Worm (Caenorhabditis elegans): ENCODE data around the gene sup-1.
"Not testable (repeated sequence)": the region's sequence is repeated elsewhere in the genome, so short reads cannot be mapped to it uniquely, and the experiment has no call there.

The sup-1 gene

DNA sequence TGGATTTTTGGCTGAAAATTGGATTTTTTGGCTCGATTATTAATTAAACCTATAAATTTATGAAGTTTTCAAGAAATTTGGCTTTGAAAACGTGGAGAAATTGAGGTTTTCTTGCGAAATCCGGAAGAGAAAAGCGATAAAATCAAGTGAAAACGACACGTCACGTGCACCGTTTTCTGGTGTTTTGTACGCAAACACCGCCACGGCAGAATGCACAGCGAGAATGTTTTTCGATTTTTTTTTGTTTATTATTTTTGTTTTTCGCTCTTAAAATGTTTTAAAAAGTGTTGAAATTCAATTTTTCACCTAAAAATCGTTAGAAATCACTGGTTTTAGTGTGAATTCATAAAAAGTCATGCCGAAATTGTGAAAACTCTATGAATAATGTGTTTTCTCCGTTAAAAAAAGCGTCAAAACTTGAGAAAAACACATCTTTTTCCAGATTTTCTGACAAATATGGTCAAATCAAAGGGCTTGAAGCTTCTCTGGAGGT, 37.1 kb upstream of the sup-1 start, which contains the start of gene immp-1:
Gene immp-1 (plus strand): TSS at position 443 of the 493 bp plus-strand sequence.
- peak; percentile 93 for TF ChIP-seq hlh-30 (tag; optimal IDR thresholded peaks at IDR 0.05; ENCODE audit: insufficient read depth)
- no peak for TF ChIP-seq hlh-6 (tag; optimal IDR thresholded peaks at IDR 0.05)
- no peak for TF ChIP-seq K09A11.1 (tag; optimal IDR thresholded peaks at IDR 0.05; ENCODE audit: insufficient read depth)
- TF ChIP-seq pag-3 (tag; optimal IDR thresholded peaks at IDR 0.05; ENCODE audit: borderline replicate concordance): no peak
- TF ChIP-seq nfya-1 (tag; optimal IDR thresholded peaks at IDR 0.05): peak; percentile 8
- TF ChIP-seq unc-3 (GFP tag; conservative IDR thresholded peaks at IDR 0.05): no peak
- TF ChIP-seq unc-3 (tag; optimal IDR thresholded peaks at IDR 0.05): no peak

DNA sequence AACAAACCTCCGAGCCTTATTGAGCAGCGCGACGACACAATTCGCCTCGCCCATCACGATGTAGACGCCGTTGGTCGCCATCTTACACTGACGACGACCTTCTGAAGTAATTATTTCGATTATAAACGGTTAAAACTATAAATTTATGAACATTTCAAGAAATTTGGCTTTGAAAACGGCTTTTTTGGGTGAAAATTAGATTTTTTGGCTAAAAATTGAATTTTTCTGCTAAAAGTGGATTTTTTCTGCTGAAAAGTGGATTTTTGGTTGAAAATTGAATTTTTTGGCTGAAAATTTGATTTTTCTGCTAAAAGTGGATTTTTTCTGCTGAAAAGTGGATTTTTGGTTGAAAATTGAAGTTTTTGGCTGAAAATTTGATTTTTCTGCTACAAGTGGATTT, 36.2 kb upstream of the sup-1 start, which contains the start of gene gbf-1:
Gene gbf-1 (minus strand): TSS at position 101 of the 400 bp plus-strand sequence.
- TF ChIP-seq pha-2 (tag; optimal IDR thresholded peaks at IDR 0.05); dmd-4 (tag; optimal IDR thresholded peaks at IDR 0.05; ENCODE audit: borderline replicate concordance); nhr-11 (tag; optimal IDR thresholded peaks at IDR 0.05): not testable (repeated sequence)

DNA sequence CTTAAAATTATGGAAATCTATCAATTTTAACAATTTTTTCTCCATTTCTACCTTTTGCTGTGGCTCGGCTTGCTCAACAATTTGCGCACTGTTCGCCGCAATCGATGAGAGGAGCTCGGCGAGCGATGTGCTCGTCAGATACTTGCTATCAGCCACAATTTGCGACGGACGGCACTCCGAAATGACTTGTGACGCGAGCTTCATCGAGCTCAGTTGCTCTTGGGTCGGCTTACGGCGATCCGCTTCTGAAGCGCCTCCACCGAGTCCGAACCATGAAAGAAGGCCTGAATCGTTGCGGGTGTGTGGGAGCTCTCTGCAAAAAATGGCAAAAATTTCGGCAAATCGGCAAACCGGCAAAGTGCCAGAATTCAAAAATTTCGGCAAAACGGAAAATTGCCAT, 23.2 kb upstream of the sup-1 start:
- no peak for TF ChIP-seq dve-1 (tag; optimal IDR thresholded peaks at IDR 0.05)
- no peak for TF ChIP-seq pros-1 (tag; optimal IDR thresholded peaks at IDR 0.05)
- no peak for TF ChIP-seq C08G9.2 (tag; optimal IDR thresholded peaks at IDR 0.05)
- TF ChIP-seq fkh-6 (tag; optimal IDR thresholded peaks at IDR 0.05): no peak
- TF ChIP-seq fax-1 (tag; optimal IDR thresholded peaks at IDR 0.05): no peak
- TF ChIP-seq sox-4 (tag; optimal IDR thresholded peaks at IDR 0.05): no peak
- TF ChIP-seq ceh-24 (tag; optimal IDR thresholded peaks at IDR 0.05): no peak
- TF ChIP-seq ztf-16 (tag; optimal IDR thresholded peaks at IDR 0.05): no peak
- no peak for TF ChIP-seq gmeb-2 (tag; optimal IDR thresholded peaks at IDR 0.05)
- TF ChIP-seq elt-4 (tag; optimal IDR thresholded peaks at IDR 0.05): no peak

DNA sequence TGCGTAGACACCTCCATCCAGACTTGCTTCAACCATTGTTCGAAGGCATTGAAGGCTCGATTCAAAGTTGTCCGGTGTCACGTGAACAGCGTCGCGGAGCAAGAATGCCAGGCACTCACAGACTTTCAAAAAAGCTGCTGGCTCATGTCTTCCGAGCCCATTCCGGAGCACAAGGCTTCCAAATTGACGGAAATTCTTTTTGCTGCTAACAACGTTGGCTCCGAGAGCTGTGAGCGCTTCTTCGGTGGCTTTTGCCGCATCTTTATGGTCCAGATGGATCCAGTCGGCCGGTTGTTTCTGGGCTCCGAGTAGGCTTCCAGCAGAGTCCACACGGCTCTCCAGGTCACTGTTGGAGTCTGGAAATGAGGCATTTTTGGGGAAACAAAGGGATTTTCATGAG, 20.5 kb upstream of the sup-1 start:
- TF ChIP-seq lin-11 (tag; optimal IDR thresholded peaks at IDR 0.05) (no peak), F13H6.1 (tag; optimal IDR thresholded peaks at IDR 0.05) (no peak)

DNA sequence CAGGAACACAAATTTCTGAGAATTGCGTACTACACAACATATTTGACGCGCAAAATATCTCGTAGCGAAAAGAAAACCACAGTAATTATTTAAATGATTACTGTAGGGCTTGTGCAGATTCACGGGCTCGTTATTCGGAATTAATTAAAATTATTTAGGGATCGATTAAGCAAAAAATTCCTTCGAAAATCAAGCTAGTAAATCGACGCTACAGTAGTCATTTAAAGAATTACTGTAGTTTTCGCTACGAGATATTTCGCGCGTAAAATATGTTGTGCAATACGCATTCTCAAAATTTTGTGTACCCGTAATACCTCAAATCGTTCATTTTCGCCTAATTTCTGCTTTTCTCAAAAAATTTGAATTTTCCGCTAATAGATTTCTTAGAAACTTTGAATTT, 13.4 kb upstream of the sup-1 start:
- TF ChIP-seq ceh-14 (tag; optimal IDR thresholded peaks at IDR 0.05): no peak
- TF ChIP-seq rnt-1 (tag; optimal IDR thresholded peaks at IDR 0.05): no peak
- no peak for TF ChIP-seq pqm-1 (tag; optimal IDR thresholded peaks at IDR 0.05)
- TF ChIP-seq Y22D7AL.16 (tag; optimal IDR thresholded peaks at IDR 0.05): no peak
- TF ChIP-seq ceh-30 (tag; optimal IDR thresholded peaks at IDR 0.05): no peak
- no peak for TF ChIP-seq tbx-7 (tag; optimal IDR thresholded peaks at IDR 0.05)

DNA sequence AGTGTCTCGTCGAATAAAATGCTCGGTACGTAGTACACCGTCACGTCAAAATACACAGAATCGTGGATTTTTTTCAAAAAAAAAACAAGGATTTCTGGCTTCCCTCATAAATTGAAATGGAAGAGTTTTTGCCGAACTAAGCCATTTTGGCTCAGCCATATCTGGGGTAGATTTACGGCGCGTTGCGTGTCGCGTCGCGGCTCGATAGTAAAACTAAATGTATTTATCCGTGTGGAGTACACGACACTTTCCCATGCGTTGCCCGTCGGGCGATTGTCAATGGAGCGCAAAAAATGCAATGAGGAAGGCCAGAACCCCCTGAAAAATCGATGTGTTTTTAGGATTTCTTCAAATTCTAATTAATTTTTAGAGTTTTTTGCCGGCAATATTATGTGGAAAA, 12.8 kb upstream of the sup-1 start:
- TF ChIP-seq ceh-24 (tag; optimal IDR thresholded peaks at IDR 0.05) (no peak), unc-42 (tag; optimal IDR thresholded peaks at IDR 0.05) (no peak), hlh-13 (GFP tag; optimal IDR thresholded peaks at IDR 0.05) (no peak), ceh-19 (GFP tag; optimal IDR thresholded peaks at IDR 0.05) (no peak), pros-1 (tag; optimal IDR thresholded peaks at IDR 0.05) (no peak)

DNA sequence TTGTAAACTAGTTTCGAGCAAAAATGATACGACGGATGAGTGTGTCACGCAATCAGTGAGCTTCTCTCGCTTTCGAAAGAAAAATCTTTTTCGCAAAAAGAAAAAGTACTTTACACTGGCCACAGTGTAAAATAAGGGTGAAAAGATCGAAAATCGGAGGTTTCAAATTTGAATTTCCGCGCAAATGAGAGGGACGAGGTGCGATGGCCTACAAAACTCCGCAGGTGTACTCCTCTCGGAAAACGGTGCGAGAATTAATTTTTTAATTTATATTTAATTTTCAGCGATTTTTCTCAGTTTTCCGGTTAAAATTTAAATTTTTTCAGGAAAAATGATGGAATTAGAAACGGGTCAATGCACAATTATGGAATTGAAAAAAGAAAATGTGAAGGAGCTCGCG, 9.3 kb upstream of the sup-1 start, which contains the start of gene mrt-2:
Gene mrt-2 (plus strand): TSS at position 49 of the 400 bp plus-strand sequence.
- peak; percentile 49 for TF ChIP-seq fax-1 (tag; optimal IDR thresholded peaks at IDR 0.05)
- peak; percentile 15 for TF ChIP-seq nfya-1 (tag; optimal IDR thresholded peaks at IDR 0.05)
- TF ChIP-seq ahr-1 (tag; optimal IDR thresholded peaks at IDR 0.05): no peak
- TF ChIP-seq rnt-1 (tag; optimal IDR thresholded peaks at IDR 0.05): peak; percentile 66
- TF ChIP-seq unc-86 (tag; optimal IDR thresholded peaks at IDR 0.05): no peak
- TF ChIP-seq T23F11.4 (GFP tag; optimal IDR thresholded peaks at IDR 0.05): no peak
- peak; percentile 95 for TF ChIP-seq C08G9.2 (tag; optimal IDR thresholded peaks at IDR 0.05)
- TF ChIP-seq pha-4 (tag; optimal IDR thresholded peaks at IDR 0.05): no peak
- peak; percentile 40 for TF ChIP-seq ztf-16 (tag; optimal IDR thresholded peaks at IDR 0.05)
- TF ChIP-seq hlh-6 (tag; optimal IDR thresholded peaks at IDR 0.05): no peak
- no peak for TF ChIP-seq K09A11.1 (tag; optimal IDR thresholded peaks at IDR 0.05; ENCODE audit: insufficient read depth)
- no peak for TF ChIP-seq pat-9 (tag; optimal IDR thresholded peaks at IDR 0.05)
- TF ChIP-seq dmd-4 (tag; optimal IDR thresholded peaks at IDR 0.05; ENCODE audit: borderline replicate concordance): no peak
- no peak for TF ChIP-seq ceh-30 (tag; optimal IDR thresholded peaks at IDR 0.05)
- TF ChIP-seq ceh-14 (tag; optimal IDR thresholded peaks at IDR 0.05): peak; percentile 71
- TF ChIP-seq ref-2 (tag; optimal IDR thresholded peaks at IDR 0.05): peak; percentile 83
- TF ChIP-seq ceh-24 (tag; optimal IDR thresholded peaks at IDR 0.05): no peak
- TF ChIP-seq odd-2 (tag; optimal IDR thresholded peaks at IDR 0.05): no peak
- TF ChIP-seq ceh-22 (tag; optimal IDR thresholded peaks at IDR 0.05): no peak
- TF ChIP-seq che-1 (tag; optimal IDR thresholded peaks at IDR 0.05): no peak
- no peak for TF ChIP-seq hlh-13 (GFP tag; optimal IDR thresholded peaks at IDR 0.05)
